Worm (Caenorhabditis elegans) whole organism, mixed stage, embryonic: ENCODE data around the gene bbs-4.

ENCODE experiments used
- bed-3 ChIP-seq: fragments of 200-800 bp; sonication (Bioruptor generic); optimal IDR thresholded peaks from 3 replicates; lab custom pipeline; 2018; ENCODE audit warnings: mild to moderate bottlenecking, missing genetic modification characterization, moderate library complexity, missing compliant biosample characterization
- blmp-1 ChIP-seq: fragments of 150-350 bp; optimal IDR thresholded peaks from 2 replicates; lab custom pipeline; 2014; ENCODE audit warnings: missing biosample characterization, missing genetic modification characterization
- ceh-39 ChIP-seq: fragments of 150-350 bp; optimal IDR thresholded peaks from 2 replicates; lab custom pipeline; 2014; ENCODE audit warnings: missing biosample characterization, missing genetic modification characterization
- ceh-43 ChIP-seq: fragments of 200-800 bp; sonication (Bioruptor generic); optimal IDR thresholded peaks from 2 replicates; lab custom pipeline; 2018; ENCODE audit warnings: mild to moderate bottlenecking, missing genetic modification characterization, moderate library complexity, missing compliant biosample characterization
- elt-1 ChIP-seq: sonication (generic microtip); optimal IDR thresholded peaks from 2 replicates; lab custom pipeline; 2017; ENCODE audit warnings: missing genetic modification characterization, mild to moderate bottlenecking, missing compliant biosample characterization, antibody characterized with exemption, moderate library complexity, borderline replicate concordance; ENCODE audit not compliant: insufficient read depth
- lsy-2 ChIP-seq: fragments of 150-350 bp; optimal IDR thresholded peaks from 2 replicates; lab custom pipeline; 2014; ENCODE audit warnings: missing biosample characterization, missing genetic modification characterization
- nhr-237 ChIP-seq: fragments of 150-350 bp; optimal IDR thresholded peaks from 2 replicates; lab custom pipeline; 2014; ENCODE audit warnings: missing biosample characterization, missing genetic modification characterization
- nhr-28 ChIP-seq: fragments of 150-350 bp; optimal IDR thresholded peaks from 2 replicates; lab custom pipeline; 2014; ENCODE audit warnings: missing biosample characterization, missing genetic modification characterization
- snpc-4 ChIP-seq: fragments of 150-350 bp; optimal IDR thresholded peaks from 2 replicates; lab custom pipeline; 2014; ENCODE audit warnings: missing biosample characterization, missing genetic modification characterization
- zip-8 ChIP-seq: fragments of 150-350 bp; optimal IDR thresholded peaks from 2 replicates; lab custom pipeline; 2014; ENCODE audit warnings: missing biosample characterization, missing genetic modification characterization

DNA sequence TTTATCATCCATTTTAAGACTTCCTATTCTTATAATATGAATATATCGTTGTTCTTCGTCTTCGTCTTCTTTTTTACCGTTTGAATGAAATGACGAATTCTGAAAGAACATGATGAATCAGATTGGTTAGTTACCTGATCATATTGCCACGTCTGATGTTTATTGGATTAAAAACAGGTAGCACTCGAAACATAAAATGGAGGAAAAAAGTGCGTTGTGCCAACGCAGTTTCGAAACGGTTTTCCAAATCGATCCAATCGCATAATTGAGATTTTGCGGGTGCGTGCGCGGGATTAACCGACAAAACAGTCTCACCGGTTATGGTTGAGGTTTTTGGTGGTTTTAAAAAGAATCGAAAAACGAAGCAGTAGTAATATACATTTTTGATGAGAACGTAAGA lies 16.4 kb downstream of the bbs-4 start, which contains the start of gene rom-2:
- TF ChIP-seq nhr-28 (tag; lab: Kevin White, UChicago) (no peak), elt-1 (tag; lab: Kevin White, UChicago) (no peak), snpc-4 (tag; lab: Kevin White, UChicago) (no peak), bed-3 (GFP tag; lab: Kevin White, UChicago) (no peak), nhr-237 (tag; lab: Kevin White, UChicago) (no peak), zip-8 (tag; lab: Kevin White, UChicago) (no peak), lsy-2 (tag; lab: Kevin White, UChicago) (no peak), ceh-39 (tag; lab: Kevin White, UChicago) (no peak), ceh-43 (GFP tag; lab: Kevin White, UChicago) (no peak), blmp-1 (tag; lab: Kevin White, UChicago) (no peak)
